Worm (Caenorhabditis elegans) whole organism, L4 larva: ENCODE data around the gene AH10.4.

Experiments used
- fkh-10 ChIP-seq: fragments of 150-350 bp; optimal IDR thresholded peaks from 2 replicates; lab custom pipeline; 2014; ENCODE audit warnings: missing biosample characterization, missing genetic modification reagents, missing genetic modification characterization
- lsy-2 ChIP-seq, 2 experiments: fragments of 150-350 bp in 1 of 2; sonication (generic microtip) in 1 of 2; optimal IDR thresholded peaks; 2 replicates each; lab custom pipeline; 2014 to 2017; ENCODE audit warnings: missing biosample characterization in 2 of 2, missing genetic modification characterization in 2 of 2
- pha-4 ChIP-seq, 2 experiments: fragments of 150-350 bp in 1 of 2; fragments of 200-800 bp in 1 of 2; sonication (Bioruptor generic) in 1 of 2; IDR thresholded peaks in 1 of 2; optimal IDR thresholded peaks in 1 of 2; 2 replicates each; pipeline versions ENCODE4 v1.3.6 to Lab custom; 2014 to 2022; ENCODE audit warnings: missing genetic modification characterization in 2 of 2, missing genetic modification reagents in 2 of 2, missing biosample characterization in 1 of 2, missing compliant biosample characterization in 1 of 2
- unc-130 ChIP-seq: sonication (generic microtip); optimal IDR thresholded peaks from 2 replicates; lab custom pipeline; 2016; ENCODE audit warnings: missing genetic modification reagents, missing genetic modification characterization, missing compliant biosample characterization

DNA sequence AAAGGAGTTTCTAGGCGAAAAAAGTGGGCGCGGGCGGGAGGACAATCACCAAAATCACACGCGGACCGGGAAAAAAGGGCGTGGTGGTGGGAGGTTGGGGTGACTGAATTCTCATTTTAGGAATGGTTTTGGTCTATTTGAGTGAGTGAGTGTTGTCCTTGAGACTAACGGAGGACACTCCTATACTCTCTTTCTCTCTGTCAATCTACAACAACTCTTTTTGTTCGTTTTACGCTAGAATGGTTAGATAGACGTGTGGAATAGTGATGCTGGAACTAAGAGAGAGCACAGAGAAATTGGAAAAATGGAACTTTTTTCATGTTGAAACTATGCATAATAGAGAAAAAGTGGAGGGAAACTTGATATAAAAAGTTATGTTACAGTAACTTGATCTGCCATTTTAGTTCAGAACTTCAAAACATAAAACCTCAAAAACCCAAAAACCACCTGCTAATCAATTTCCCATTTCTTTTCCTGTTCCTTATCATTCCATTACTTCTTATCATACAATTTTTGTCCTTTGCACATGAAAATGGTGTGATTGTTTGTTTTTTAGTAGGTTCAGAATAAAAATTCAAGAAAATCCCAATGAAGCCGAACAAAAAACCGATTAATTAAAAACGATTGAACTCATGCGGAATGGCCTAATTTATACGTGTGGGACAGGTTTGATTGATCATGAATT lies 2.8 kb downstream of the AH10.4 start:
- no peak for TF ChIP-seq fkh-10 (GFP tag; lab: Kevin White, UChicago)
- TF ChIP-seq lsy-2 (tag; optimal IDR thresholded peaks at IDR 0.05; lab: Kevin White, UChicago), result no peak
- TF ChIP-seq pha-4 (GFP tag; IDR thresholded peaks at IDR 0.05; lab: Robert Waterston, UW), result no peak
- no peak for TF ChIP-seq pha-4 (tag; optimal IDR thresholded peaks at IDR 0.05; lab: Kevin White, UChicago)
- TF ChIP-seq unc-130 (GFP tag; lab: Kevin White, UChicago), result no peak
